Fruit fly (Drosophila melanogaster) whole organism, embryonic: Measurements from ENCODE around the gene WRNexo.

Source experiments
- Antp ChIP-seq: fragments of 200-800 bp; sonication (Bioruptor generic); optimal IDR thresholded peaks from 3 replicates; lab custom pipeline; 2016; ENCODE audit warnings: missing biosample characterization, missing genetic modification characterization
- Asciz ChIP-seq: fragments of 200-800 bp; sonication (Bioruptor generic); optimal IDR thresholded peaks from 2 replicates; lab custom pipeline; 2017; ENCODE audit warnings: missing biosample characterization, mild to moderate bottlenecking, missing genetic modification characterization, missing genetic modification reagents
- CG11696 ChIP-seq: fragments of 200-800 bp; sonication (Bioruptor generic); IDR thresholded peaks from 2 replicates; pipeline ENCODE4 v1.3.6; 2022; ENCODE audit warnings: missing biosample characterization, missing genetic modification characterization
- CG12071 ChIP-seq: fragments of 200-800 bp; sonication (Bioruptor generic); optimal IDR thresholded peaks from 3 replicates; lab custom pipeline; 2018; ENCODE audit warnings: missing biosample characterization, mild to moderate bottlenecking, missing genetic modification characterization
- CG12391 ChIP-seq: fragments of 200-800 bp; sonication (Bioruptor generic); optimal IDR thresholded peaks from 3 replicates; lab custom pipeline; 2018; ENCODE audit warnings: missing biosample characterization, mild to moderate bottlenecking, missing genetic modification characterization, moderate library complexity
- CG13424 ChIP-seq: fragments of 200-800 bp; sonication (Bioruptor generic); optimal IDR thresholded peaks from 2 replicates; lab custom pipeline; 2019; ENCODE audit warnings: missing biosample characterization, mild to moderate bottlenecking, missing genetic modification characterization, moderate library complexity
- CG14014 ChIP-seq: fragments of 200-800 bp; sonication (Bioruptor generic); IDR thresholded peaks from 2 replicates; pipeline ENCODE4 v1.3.6; 2022; ENCODE audit warnings: missing biosample characterization, missing genetic modification characterization
- CG15269 ChIP-seq: fragments of 200-800 bp; sonication (Bioruptor generic); optimal IDR thresholded peaks from 2 replicates; lab custom pipeline; 2018; ENCODE audit warnings: missing biosample characterization, mild to moderate bottlenecking, missing genetic modification characterization, moderate library complexity
- CG16815 ChIP-seq: fragments of 200-800 bp; sonication (Bioruptor generic); optimal IDR thresholded peaks from 3 replicates; lab custom pipeline; 2017; ENCODE audit warnings: missing biosample characterization, mild to moderate bottlenecking, missing genetic modification characterization
- CG1792 ChIP-seq: fragments of 200-800 bp; sonication (Bioruptor generic); optimal IDR thresholded peaks from 2 replicates; lab custom pipeline; 2016; ENCODE audit warnings: missing biosample characterization, missing genetic modification characterization
- CG2199 ChIP-seq: fragments of 200-800 bp; sonication (Bioruptor generic); IDR thresholded peaks from 3 replicates; pipeline ENCODE4 v1.3.6; 2022; ENCODE audit warnings: missing biosample characterization, missing genetic modification characterization
- CG2712 ChIP-seq: fragments of 200-800 bp; optimal IDR thresholded peaks from 3 replicates; lab custom pipeline; 2019; ENCODE audit warnings: missing biosample characterization, mild to moderate bottlenecking, missing genetic modification characterization, moderate library complexity
- CG32532 ChIP-seq: fragments of 200-800 bp; sonication (Bioruptor generic); IDR thresholded peaks from 2 replicates; pipeline ENCODE4 v1.3.6; 2022; ENCODE audit warnings: missing biosample characterization, missing genetic modification characterization
- CG3281 ChIP-seq: fragments of 200-800 bp; sonication (Bioruptor generic); optimal IDR thresholded peaks from 3 replicates; lab custom pipeline; 2017; ENCODE audit warnings: missing biosample characterization, mild to moderate bottlenecking, missing genetic modification characterization
- CG43689 ChIP-seq: fragments of 200-800 bp; sonication (Bioruptor generic); IDR thresholded peaks from 2 replicates; pipeline ENCODE4 v1.3.6; 2022; ENCODE audit warnings: missing biosample characterization, missing genetic modification characterization
- CG4820 ChIP-seq: fragments of 200-800 bp; sonication (Bioruptor generic); optimal IDR thresholded peaks from 3 replicates; lab custom pipeline; 2016; ENCODE audit warnings: missing biosample characterization, missing genetic modification characterization
- CG8089 ChIP-seq: fragments of 200-800 bp; sonication (Bioruptor generic); optimal IDR thresholded peaks from 3 replicates; lab custom pipeline; 2016; ENCODE audit warnings: missing biosample characterization, missing genetic modification characterization
- CG9609 ChIP-seq: fragments of 200-800 bp; sonication (Bioruptor generic); optimal IDR thresholded peaks from 3 replicates; lab custom pipeline; 2016; ENCODE audit warnings: missing biosample characterization, missing genetic modification characterization
- Dip3 ChIP-seq: fragments of 200-800 bp; sonication (Bioruptor generic); optimal IDR thresholded peaks from 3 replicates; lab custom pipeline; 2016; ENCODE audit warnings: missing biosample characterization, missing genetic modification characterization
- Drgx ChIP-seq: fragments of 200-800 bp; sonication (Bioruptor generic); IDR thresholded peaks from 2 replicates; pipeline ENCODE4 v1.3.6; 2022; ENCODE audit warnings: missing biosample characterization, missing genetic modification characterization
- Elba2 ChIP-seq: fragments of 200-800 bp; sonication (Bioruptor generic); optimal IDR thresholded peaks from 3 replicates; lab custom pipeline; 2016; ENCODE audit warnings: missing biosample characterization, missing genetic modification characterization
- Ets65A ChIP-seq: fragments of 200-800 bp; sonication (Bioruptor generic); peaks from one replicate; lab custom pipeline; 2016; ENCODE audit warnings: missing biosample characterization, missing genetic modification characterization
- Fer3 ChIP-seq: fragments of 200-800 bp; sonication (Bioruptor generic); optimal IDR thresholded peaks from 2 replicates; lab custom pipeline; 2018; ENCODE audit warnings: missing biosample characterization, mild to moderate bottlenecking, missing genetic modification characterization, moderate library complexity
- GATAe ChIP-seq: fragments of 200-800 bp; sonication (Bioruptor generic); conservative IDR thresholded peaks from 2 replicates; pipeline ENCODE4 v1.3.6; 2022; ENCODE audit warnings: missing biosample characterization, missing genetic modification characterization
- HmgZ ChIP-seq: fragments of 200-800 bp; sonication (Bioruptor generic); optimal IDR thresholded peaks from 2 replicates; lab custom pipeline; 2018; ENCODE audit warnings: missing biosample characterization, mild to moderate bottlenecking, missing genetic modification characterization
- Hsf ChIP-seq: fragments of 200-800 bp; sonication (Bioruptor generic); optimal IDR thresholded peaks from 3 replicates; lab custom pipeline; 2016; ENCODE audit warnings: missing biosample characterization, missing genetic modification characterization
- NFAT ChIP-seq: fragments of 200-800 bp; sonication (Bioruptor generic); IDR thresholded peaks from 2 replicates; pipeline ENCODE4 v1.3.6; 2022; ENCODE audit warnings: missing biosample characterization, missing genetic modification characterization
- Neu2 ChIP-seq: fragments of 200-800 bp; sonication (Bioruptor generic); optimal IDR thresholded peaks from 3 replicates; lab custom pipeline; 2016; ENCODE audit warnings: missing biosample characterization, missing genetic modification characterization, borderline replicate concordance
- Nf-YC ChIP-seq: fragments of 200-800 bp; optimal IDR thresholded peaks from 3 replicates; lab custom pipeline; 2019; ENCODE audit warnings: missing biosample characterization, mild to moderate bottlenecking, missing genetic modification characterization, moderate library complexity
- Rx ChIP-seq: fragments of 200-800 bp; sonication (Bioruptor generic); IDR thresholded peaks from 2 replicates; pipeline ENCODE4 v1.3.6; 2022; ENCODE audit warnings: missing biosample characterization, missing genetic modification characterization
- Sox100B ChIP-seq: fragments of 200-800 bp; sonication (Bioruptor generic); optimal IDR thresholded peaks from 3 replicates; lab custom pipeline; 2018; ENCODE audit warnings: missing biosample characterization, mild to moderate bottlenecking, missing genetic modification characterization
- aop ChIP-seq: fragments of 200-800 bp; sonication (Bioruptor generic); IDR thresholded peaks from 2 replicates; pipeline ENCODE4 v1.3.6; 2022; ENCODE audit warnings: missing biosample characterization, missing genetic modification characterization
- bcd ChIP-seq: fragments of 200-800 bp; sonication (Bioruptor generic); optimal IDR thresholded peaks from 2 replicates; lab custom pipeline; 2017; ENCODE audit warnings: missing biosample characterization, mild to moderate bottlenecking, missing genetic modification characterization
- bigmax ChIP-seq: fragments of 200-800 bp; sonication (Bioruptor generic); optimal IDR thresholded peaks from 2 replicates; lab custom pipeline; 2018; ENCODE audit warnings: missing biosample characterization, mild to moderate bottlenecking, missing genetic modification characterization
- bsh ChIP-seq, 2 experiments: fragments of 200-800 bp; sonication (Bioruptor generic); optimal IDR thresholded peaks; 2 replicates each; lab custom pipeline; 2017 to 2018; ENCODE audit warnings: mild to moderate bottlenecking in 2 of 2, missing biosample characterization in 2 of 2, missing genetic modification characterization in 2 of 2, moderate library complexity in 1 of 2
- chinmo ChIP-seq: fragments of 200-800 bp; sonication (Bioruptor generic); IDR thresholded peaks from 4 replicates; pipeline ENCODE4 v1.3.6; 2022; ENCODE audit warnings: missing biosample characterization, missing genetic modification characterization; ENCODE audit not compliant: partially characterized antibody
- da ChIP-seq: fragments of 200-800 bp; sonication (Bioruptor generic); optimal IDR thresholded peaks from 2 replicates; lab custom pipeline; 2016; ENCODE audit warnings: missing biosample characterization, missing genetic modification characterization
- dmrt11E ChIP-seq: fragments of 200-800 bp; sonication (Bioruptor generic); optimal IDR thresholded peaks from 3 replicates; lab custom pipeline; 2018; ENCODE audit warnings: missing biosample characterization, mild to moderate bottlenecking, missing genetic modification characterization, moderate library complexity
- exex ChIP-seq: fragments of 200-800 bp; sonication (Bioruptor generic); optimal IDR thresholded peaks from 4 replicates; lab custom pipeline; 2018; ENCODE audit warnings: missing biosample characterization, mild to moderate bottlenecking, missing genetic modification characterization, moderate library complexity
- fd96Cb ChIP-seq: fragments of 200-800 bp; sonication (Bioruptor generic); optimal IDR thresholded peaks from 2 replicates; lab custom pipeline; 2018; ENCODE audit warnings: missing biosample characterization, mild to moderate bottlenecking, missing genetic modification characterization, moderate library complexity
- hkb ChIP-seq, 2 experiments: fragments of 200-800 bp in 1 of 2; fragments of >200 bp in 1 of 2; sonication (Bioruptor generic) in 1 of 2; IDR thresholded peaks in 1 of 2; optimal IDR thresholded peaks in 1 of 2; 2 replicates each; pipeline versions ENCODE4 v1.3.6 to Lab custom; 2017 to 2022; ENCODE audit warnings: missing biosample characterization in 1 of 2, missing genetic modification characterization in 1 of 2
- lab ChIP-seq: fragments of 200-800 bp; sonication (Bioruptor generic); optimal IDR thresholded peaks from 3 replicates; lab custom pipeline; 2017; ENCODE audit warnings: missing biosample characterization, missing genetic modification characterization, mild to moderate bottlenecking, moderate library complexity, missing genetic modification reagents
- lmd ChIP-seq: fragments of 200-800 bp; sonication (Bioruptor generic); IDR thresholded peaks from 2 replicates; pipeline ENCODE4 v1.3.6; 2022; ENCODE audit warnings: missing biosample characterization, missing genetic modification characterization
- lov ChIP-seq, 2 experiments: fragments of 200-800 bp in 1 of 2; fragments of >200 bp in 1 of 2; sonication (Bioruptor generic) in 1 of 2; IDR thresholded peaks in 1 of 2; optimal IDR thresholded peaks in 1 of 2; 2 replicates in 1 of 2; 3 replicates in 1 of 2; pipeline versions ENCODE4 v1.3.6 to Lab custom; 2017 to 2022; ENCODE audit warnings: missing biosample characterization in 1 of 2, missing genetic modification characterization in 1 of 2
- otp ChIP-seq: fragments of 200-800 bp; sonication (Bioruptor generic); IDR thresholded peaks from 3 replicates; pipeline ENCODE4, ENCODE4 v1.3.6; 2022; ENCODE audit warnings: missing biosample characterization, missing genetic modification characterization
- p53 ChIP-seq: fragments of 200-800 bp; sonication (Bioruptor generic); optimal IDR thresholded peaks from 2 replicates; lab custom pipeline; 2016; ENCODE audit warnings: missing biosample characterization, missing genetic modification characterization
- phol ChIP-seq: fragments of 200-800 bp; sonication (Bioruptor generic); optimal IDR thresholded peaks from 3 replicates; lab custom pipeline; 2018; ENCODE audit warnings: missing biosample characterization, mild to moderate bottlenecking, missing genetic modification characterization, moderate library complexity
- ro ChIP-seq: fragments of 200-800 bp; sonication (Bioruptor generic); IDR thresholded peaks from 2 replicates; pipeline ENCODE4 v1.3.6; 2022; ENCODE audit warnings: missing biosample characterization, missing genetic modification characterization
- seq ChIP-seq: fragments of 200-800 bp; sonication (Bioruptor generic); IDR thresholded peaks from 2 replicates; pipeline ENCODE4 v1.3.6; 2022; ENCODE audit warnings: missing biosample characterization, missing genetic modification characterization
- tin ChIP-seq: fragments of 200-800 bp; sonication (Bioruptor generic); optimal IDR thresholded peaks from 3 replicates; lab custom pipeline; 2016; ENCODE audit warnings: missing biosample characterization, missing genetic modification characterization
- vvl ChIP-seq: fragments of 200-800 bp; sonication (Bioruptor generic); IDR thresholded peaks from 2 replicates; pipeline ENCODE4 v1.3.6; 2022; ENCODE audit warnings: missing biosample characterization, missing genetic modification characterization

WRNexo gene

DNA sequence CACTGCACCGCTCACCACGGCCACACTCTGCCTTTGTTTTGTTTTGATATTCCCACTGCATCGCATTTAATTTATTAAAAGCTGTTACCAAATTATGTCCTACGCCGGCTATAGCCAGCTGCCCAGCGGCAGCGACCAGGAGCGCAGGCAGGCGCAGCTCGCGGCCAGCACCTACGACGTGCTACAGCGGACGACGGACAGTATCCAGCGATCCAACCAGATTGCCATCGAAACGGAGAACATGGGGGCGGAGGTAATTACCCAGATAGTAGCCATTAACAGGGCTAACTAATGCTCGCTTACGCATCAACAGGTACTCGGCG is 33.7 kb upstream of the WRNexo start (continued):
- peak; percentile 39 for TF ChIP-seq exex
- no peak for TF ChIP-seq CG2199
- no peak for TF ChIP-seq CG4820
- no peak for TF ChIP-seq bigmax (GFP tag; lab: Kevin White, UChicago)
- no peak for TF ChIP-seq p53 (GFP tag; lab: Kevin White, UChicago)
- no peak for TF ChIP-seq seq
- no peak for TF ChIP-seq GATAe
- peak; percentile 47; the same call in 1 of the 2 replicates for TF ChIP-seq vvl (GFP tag; lab: Robert Waterston, UW)
- TF ChIP-seq Drgx (GFP tag; lab: Robert Waterston, UW) = no peak
- TF ChIP-seq CG32532 (GFP tag; lab: Robert Waterston, UW) = no peak
- TF ChIP-seq dmrt11E = no peak
- no peak for TF ChIP-seq lov (optimal IDR thresholded peaks at IDR 0.05; lab: Kevin White, UChicago)
- TF ChIP-seq lov (GFP tag; IDR thresholded peaks at IDR 0.05; lab: Robert Waterston, UW) = 0 out of 3 replicates have a peak, but pooled peaks have one; percentile 2
- no peak for TF ChIP-seq Hsf (GFP tag; lab: Kevin White, UChicago)
- no peak for TF ChIP-seq CG8089 (GFP tag; lab: Kevin White, UChicago)
- no peak for TF ChIP-seq Asciz (GFP tag; lab: Kevin White, UChicago)
- TF ChIP-seq chinmo (GFP tag; lab: Robert Waterston, UW) = peak; percentile 61; the same call in 2 of the 4 replicates
- TF ChIP-seq Ets65A (GFP tag; lab: Kevin White, UChicago) = peak; percentile 91
- TF ChIP-seq Nf-YC (tag; lab: Kevin White, UChicago) = no peak
- TF ChIP-seq aop = no peak
- TF ChIP-seq lmd = no peak
- TF ChIP-seq CG3281 = no peak
- no peak for TF ChIP-seq CG11696 (GFP tag; lab: Robert Waterston, UW)
- TF ChIP-seq Fer3 (tag; lab: Kevin White, UChicago) = no peak
- no peak for TF ChIP-seq Dip3 (GFP tag; lab: Kevin White, UChicago)
- TF ChIP-seq CG13424 = no peak
- no peak for TF ChIP-seq tin (GFP tag; lab: Kevin White, UChicago)
- no peak for TF ChIP-seq CG1792 (GFP tag; lab: Kevin White, UChicago)
- TF ChIP-seq lab (GFP tag; lab: Kevin White, UChicago) = no peak
- TF ChIP-seq bcd (GFP tag; lab: Kevin White, UChicago) = no peak
- no peak for TF ChIP-seq NFAT (GFP tag; lab: Robert Waterston, UW)
- no peak for TF ChIP-seq CG12071 (GFP tag; lab: Kevin White, UChicago)
- no peak for TF ChIP-seq fd96Cb (tag; lab: Kevin White, UChicago)
- TF ChIP-seq ro (GFP tag; lab: Robert Waterston, UW) = no peak
- TF ChIP-seq bsh (GFP tag; optimal IDR thresholded peaks at IDR 0.05; lab: Kevin White, UChicago) = no peak
- TF ChIP-seq Sox100B (GFP tag; lab: Kevin White, UChicago) = no peak
- no peak for TF ChIP-seq CG9609 (GFP tag; lab: Kevin White, UChicago)
- no peak for TF ChIP-seq HmgZ (tag; lab: Kevin White, UChicago)
- no peak for TF ChIP-seq CG12391
- no peak for TF ChIP-seq CG15269 (tag; lab: Kevin White, UChicago)
- TF ChIP-seq phol = no peak
- no peak for TF ChIP-seq CG2712 (tag; lab: Kevin White, UChicago)
- TF ChIP-seq Neu2 = no peak
- TF ChIP-seq Elba2 (GFP tag; lab: Kevin White, UChicago) = no peak
- TF ChIP-seq CG43689 (GFP tag; lab: Robert Waterston, UW) = no peak
- TF ChIP-seq otp (GFP tag; lab: Robert Waterston, UW) = no peak
- TF ChIP-seq CG16815 (GFP tag; lab: Kevin White, UChicago) = no peak
- peak; percentile 18 for TF ChIP-seq Antp (GFP tag; lab: Kevin White, UChicago)
- no peak for TF ChIP-seq da (GFP tag; lab: Kevin White, UChicago)
- no peak for TF ChIP-seq CG14014 (GFP tag; lab: Robert Waterston, UW)
- TF ChIP-seq Rx = no peak
- no peak for TF ChIP-seq hkb (optimal IDR thresholded peaks at IDR 0.05; lab: Kevin White, UChicago)
- TF ChIP-seq hkb (GFP tag; IDR thresholded peaks at IDR 0.05; lab: Robert Waterston, UW) = no peak
